Worm (Caenorhabditis elegans): ENCODE measurements around the gene sup-10.

- no peak for TF ChIP-seq mls-2 (tag; optimal IDR thresholded peaks at IDR 0.05)
- no peak for TF ChIP-seq unc-39 (tag; optimal IDR thresholded peaks at IDR 0.05)
- TF ChIP-seq unc-62 (GFP tag; optimal IDR thresholded peaks at IDR 0.05) = no peak
- TF ChIP-seq ztf-11 (tag; optimal IDR thresholded peaks at IDR 0.05) = no peak
- no peak for TF ChIP-seq pha-4 (tag; optimal IDR thresholded peaks at IDR 0.05)
- no peak for TF ChIP-seq lin-13 (tag; optimal IDR thresholded peaks at IDR 0.05)
- TF ChIP-seq nhr-76 (tag; optimal IDR thresholded peaks at IDR 0.05) = no peak
- TF ChIP-seq mep-1 (tag; optimal IDR thresholded peaks at IDR 0.05) = no peak
- TF ChIP-seq lsy-2 (tag; optimal IDR thresholded peaks at IDR 0.05) = peak; percentile 8
Observed at ce11 chrX:17544349-17544936, 16.3 kb downstream of the sup-10 start.
